Worm (Caenorhabditis elegans) whole organism, midembryonic: Measurements from ENCODE around the gene dcr-1.

ENCODE experiments used
- flt-1 ChIP-seq: fragments of 200-800 bp; sonication (Bioruptor generic); IDR thresholded peaks from 2 replicates; pipeline ENCODE4 v1.3.6; 2022; ENCODE audit warnings: missing genetic modification characterization, missing compliant biosample characterization
- klf-2 ChIP-seq: fragments of 200-800 bp; sonication (Bioruptor generic); conservative IDR thresholded peaks from 2 replicates; pipeline ENCODE4 v1.3.6; 2022; ENCODE audit warnings: missing genetic modification reagents, missing genetic modification characterization, missing compliant biosample characterization
- tab-1 ChIP-seq: fragments of 200-800 bp; sonication (Bioruptor generic); IDR thresholded peaks from 2 replicates; pipeline ENCODE4 v1.3.6; 2022; ENCODE audit warnings: missing genetic modification characterization, missing compliant biosample characterization

ce11 chrIII:8121923-8122322 is 41.8 kb upstream of the dcr-1 start:
- no peak for TF ChIP-seq klf-2
- TF ChIP-seq tab-1 (GFP tag; lab: Robert Waterston, UW), result no peak
- TF ChIP-seq flt-1 (GFP tag; lab: Robert Waterston, UW), result no peak
